Worm (Caenorhabditis elegans): ENCODE results near the gene del-6.

DNA sequence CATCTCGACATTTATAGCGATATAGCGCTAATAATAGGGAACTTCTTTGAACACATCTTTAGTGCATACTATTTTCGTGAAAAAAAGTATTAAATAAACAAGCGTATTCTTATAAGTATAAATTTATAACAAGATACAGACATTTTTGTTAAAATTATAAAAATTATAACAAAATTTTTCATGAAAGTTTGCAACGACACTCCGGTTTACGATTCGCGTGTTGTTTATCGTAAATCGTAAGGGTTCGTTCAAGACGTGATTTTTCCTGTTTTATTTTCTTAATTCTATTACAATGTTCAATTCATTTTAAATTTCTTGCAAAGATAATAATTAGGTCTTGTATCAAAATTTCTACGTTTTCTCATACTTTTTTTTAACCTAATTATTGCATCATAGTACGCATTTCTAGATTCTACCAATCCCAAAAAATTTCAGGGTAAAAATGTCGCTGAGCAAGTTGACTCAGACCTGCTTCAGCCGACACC lies 26.0 kb downstream of the del-6 start, which contains the start of gene scpl-4:
- no peak for TF ChIP-seq unc-62 (GFP tag; optimal IDR thresholded peaks at IDR 0.05)
- TF ChIP-seq hlh-4 (tag; optimal IDR thresholded peaks at IDR 0.05) = no peak
- TF ChIP-seq unc-130 (tag; optimal IDR thresholded peaks at IDR 0.05) = no peak
- TF ChIP-seq nhr-76 (tag; optimal IDR thresholded peaks at IDR 0.05) = no peak
- TF ChIP-seq nhr-28 (tag; optimal IDR thresholded peaks at IDR 0.05) = no peak
- TF ChIP-seq nhr-77 (tag; optimal IDR thresholded peaks at IDR 0.05) = no peak
- TF ChIP-seq aha-1 (tag; optimal IDR thresholded peaks at IDR 0.05) = no peak
- no peak for TF ChIP-seq nhr-11 (tag; optimal IDR thresholded peaks at IDR 0.05)
- TF ChIP-seq snpc-4 (tag; optimal IDR thresholded peaks at IDR 0.05) = no peak
- TF ChIP-seq ama-1 (optimal IDR thresholded peaks at IDR 0.05) = no peak

Data from whole organism, L1 larva.